Worm (Caenorhabditis elegans): ENCODE data around the gene tbc-17.

DNA sequence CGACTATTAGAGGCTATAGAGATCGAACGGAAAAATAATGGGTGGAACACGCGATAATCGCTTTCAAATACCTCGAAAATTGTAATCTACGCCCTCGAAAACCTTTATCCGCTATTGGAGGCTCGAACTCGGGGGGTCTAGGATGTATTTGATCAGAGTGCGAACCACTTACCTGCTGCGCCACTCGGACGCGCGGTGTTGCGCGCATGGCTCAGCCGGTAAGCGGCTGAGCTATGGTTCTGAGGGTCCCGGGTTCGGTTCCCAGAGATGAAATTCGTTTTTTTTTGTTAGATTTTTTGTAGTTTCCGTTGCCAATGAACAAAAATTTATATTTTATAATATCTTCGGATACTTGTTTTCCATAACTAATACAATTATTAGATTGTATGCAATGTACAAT is 26.1 kb upstream of the tbc-17 start:
- TF ChIP-seq W03F9.2 (tag; optimal IDR thresholded peaks at IDR 0.05) (no peak), dao-5 (tag; optimal IDR thresholded peaks at IDR 0.05) (no peak)
